Worm (Caenorhabditis elegans) whole organism, mixed stage, embryonic: ENCODE results near the gene acox-1.6.

Experiments used
- M03D4.4 ChIP-seq: sonication (generic microtip); optimal IDR thresholded peaks from 2 replicates; lab custom pipeline; 2017; ENCODE audit warnings: mild to moderate bottlenecking, missing genetic modification characterization, missing compliant biosample characterization
- bed-3 ChIP-seq: fragments of 200-800 bp; sonication (Bioruptor generic); optimal IDR thresholded peaks from 3 replicates; lab custom pipeline; 2018; ENCODE audit warnings: mild to moderate bottlenecking, missing genetic modification characterization, moderate library complexity, missing compliant biosample characterization
- blmp-1 ChIP-seq: fragments of 150-350 bp; optimal IDR thresholded peaks from 2 replicates; lab custom pipeline; 2014; ENCODE audit warnings: missing biosample characterization, missing genetic modification characterization
- ceh-39 ChIP-seq: fragments of 150-350 bp; optimal IDR thresholded peaks from 2 replicates; lab custom pipeline; 2014; ENCODE audit warnings: missing biosample characterization, missing genetic modification characterization
- ceh-43 ChIP-seq: fragments of 200-800 bp; sonication (Bioruptor generic); optimal IDR thresholded peaks from 2 replicates; lab custom pipeline; 2018; ENCODE audit warnings: mild to moderate bottlenecking, missing genetic modification characterization, moderate library complexity, missing compliant biosample characterization
- ceh-83 ChIP-seq: fragments of 200-800 bp; sonication (Bioruptor generic); optimal IDR thresholded peaks from 2 replicates; lab custom pipeline; 2018; ENCODE audit warnings: mild to moderate bottlenecking, missing genetic modification characterization, missing compliant biosample characterization
- ces-1 ChIP-seq: fragments of 150-350 bp; optimal IDR thresholded peaks from 2 replicates; lab custom pipeline; 2014; ENCODE audit warnings: missing biosample characterization, missing genetic modification reagents, missing genetic modification characterization
- cnd-1 ChIP-seq: fragments of 200-800 bp; sonication (Bioruptor generic); optimal IDR thresholded peaks from 2 replicates; lab custom pipeline; 2018; ENCODE audit warnings: mild to moderate bottlenecking, missing genetic modification characterization, missing compliant biosample characterization
- drap-1 ChIP-seq: fragments of 200-800 bp; sonication (Bioruptor generic); optimal IDR thresholded peaks from 3 replicates; lab custom pipeline; 2018; ENCODE audit warnings: mild to moderate bottlenecking, missing genetic modification characterization, missing compliant biosample characterization
- elt-1 ChIP-seq: sonication (generic microtip); optimal IDR thresholded peaks from 2 replicates; lab custom pipeline; 2017; ENCODE audit warnings: missing genetic modification characterization, mild to moderate bottlenecking, missing compliant biosample characterization, antibody characterized with exemption, moderate library complexity, borderline replicate concordance; ENCODE audit not compliant: insufficient read depth
- elt-3 ChIP-seq: fragments of 150-350 bp; optimal IDR thresholded peaks from 2 replicates; lab custom pipeline; 2014; ENCODE audit warnings: missing biosample characterization, missing genetic modification characterization
- flh-1 ChIP-seq: fragments of 200-800 bp; sonication (Bioruptor generic); optimal IDR thresholded peaks from 2 replicates; lab custom pipeline; 2018; ENCODE audit warnings: mild to moderate bottlenecking, missing genetic modification characterization, moderate library complexity, missing compliant biosample characterization
- ham-2 ChIP-seq: fragments of 200-800 bp; sonication (Bioruptor generic); optimal IDR thresholded peaks from 2 replicates; lab custom pipeline; 2018; ENCODE audit warnings: mild to moderate bottlenecking, missing genetic modification characterization, missing compliant biosample characterization
- hlh-1 ChIP-seq: fragments of 150-350 bp; optimal IDR thresholded peaks from 2 replicates; lab custom pipeline; 2014; ENCODE audit warnings: missing biosample characterization, missing genetic modification reagents, missing genetic modification characterization
- lin-13 ChIP-seq: fragments of 150-350 bp; optimal IDR thresholded peaks from 2 replicates; lab custom pipeline; 2014; ENCODE audit warnings: missing biosample characterization, missing genetic modification characterization
- lsy-2 ChIP-seq: fragments of 150-350 bp; optimal IDR thresholded peaks from 2 replicates; lab custom pipeline; 2014; ENCODE audit warnings: missing biosample characterization, missing genetic modification characterization
- mab-5 ChIP-seq: fragments of 150-350 bp; optimal IDR thresholded peaks from 2 replicates; lab custom pipeline; 2014; ENCODE audit warnings: missing biosample characterization, missing genetic modification characterization
- mep-1 ChIP-seq: fragments of 150-350 bp; optimal IDR thresholded peaks from 2 replicates; lab custom pipeline; 2017; ENCODE audit warnings: missing biosample characterization, missing genetic modification reagents, missing genetic modification characterization, inconsistent platforms
- mls-2 ChIP-seq: sonication (generic microtip); optimal IDR thresholded peaks from 2 replicates; lab custom pipeline; 2016; ENCODE audit warnings: mild to moderate bottlenecking, missing genetic modification characterization, moderate library complexity, missing compliant biosample characterization
- nhr-12 ChIP-seq: fragments of 150-350 bp; optimal IDR thresholded peaks from 2 replicates; lab custom pipeline; 2014; ENCODE audit warnings: missing biosample characterization, missing genetic modification characterization
- nhr-2 ChIP-seq: fragments of 150-350 bp; optimal IDR thresholded peaks from 2 replicates; lab custom pipeline; 2014; ENCODE audit warnings: missing biosample characterization, missing genetic modification characterization
- nhr-237 ChIP-seq: fragments of 150-350 bp; optimal IDR thresholded peaks from 2 replicates; lab custom pipeline; 2014; ENCODE audit warnings: missing biosample characterization, missing genetic modification characterization
- nhr-28 ChIP-seq: fragments of 150-350 bp; optimal IDR thresholded peaks from 2 replicates; lab custom pipeline; 2014; ENCODE audit warnings: missing biosample characterization, missing genetic modification characterization
- nhr-76 ChIP-seq: sonication (generic microtip); optimal IDR thresholded peaks from 2 replicates; lab custom pipeline; 2017; ENCODE audit warnings: missing biosample characterization, missing genetic modification characterization
- pha-4 ChIP-seq: fragments of 150-350 bp; optimal IDR thresholded peaks from 2 replicates; lab custom pipeline; 2018; ENCODE audit warnings: missing biosample characterization, missing genetic modification reagents, missing genetic modification characterization
- sem-2 ChIP-seq: fragments of 200-800 bp; sonication (Bioruptor generic); optimal IDR thresholded peaks from 2 replicates; lab custom pipeline; 2018; ENCODE audit warnings: mild to moderate bottlenecking, missing genetic modification characterization, missing compliant biosample characterization
- snpc-4 ChIP-seq: fragments of 150-350 bp; optimal IDR thresholded peaks from 2 replicates; lab custom pipeline; 2014; ENCODE audit warnings: missing biosample characterization, missing genetic modification characterization
- sptf-1 ChIP-seq: sonication (generic microtip); optimal IDR thresholded peaks from 2 replicates; lab custom pipeline; 2017; ENCODE audit warnings: mild to moderate bottlenecking, missing genetic modification characterization, moderate library complexity, missing compliant biosample characterization
- tbx-8 ChIP-seq: fragments of 200-800 bp; sonication (Bioruptor generic); optimal IDR thresholded peaks from 2 replicates; lab custom pipeline; 2018; ENCODE audit warnings: mild to moderate bottlenecking, missing genetic modification characterization, moderate library complexity, missing compliant biosample characterization
- unc-120 ChIP-seq: sonication (generic microtip); optimal IDR thresholded peaks from 2 replicates; lab custom pipeline; 2017; ENCODE audit warnings: missing genetic modification characterization, missing compliant biosample characterization; ENCODE audit not compliant: poor library complexity, severe bottlenecking
- unc-39 ChIP-seq: fragments of 150-350 bp; optimal IDR thresholded peaks from 2 replicates; lab custom pipeline; 2014; ENCODE audit warnings: missing biosample characterization, missing genetic modification characterization
- unc-62 ChIP-seq: fragments of 150-350 bp; optimal IDR thresholded peaks from 2 replicates; lab custom pipeline; 2014; ENCODE audit warnings: missing biosample characterization, missing genetic modification reagents, missing genetic modification characterization
- zip-8 ChIP-seq: fragments of 150-350 bp; optimal IDR thresholded peaks from 2 replicates; lab custom pipeline; 2014; ENCODE audit warnings: missing biosample characterization, missing genetic modification characterization

Gene acox-1.6

ce11 chrX:15838496-15838948 is at the start of gene acox-1.6:
Gene acox-1.6, minus strand, starts transcription at chrX:15838546.
- TF ChIP-seq ces-1 (GFP tag; lab: Kevin White, UChicago) (no peak), zip-8 (tag; lab: Kevin White, UChicago) (no peak), unc-62 (no peak), hlh-1 (tag; lab: Kevin White, UChicago) (no peak), nhr-237 (tag; lab: Kevin White, UChicago) (no peak), nhr-76 (tag; lab: Kevin White, UChicago) (no peak), sptf-1 (tag; lab: Kevin White, UChicago) (no peak), lin-13 (tag; lab: Kevin White, UChicago) (no peak), unc-39 (tag; lab: Kevin White, UChicago) (no peak), bed-3 (GFP tag; lab: Kevin White, UChicago) (no peak), snpc-4 (tag; lab: Kevin White, UChicago) (no peak), tbx-8 (GFP tag; lab: Kevin White, UChicago) (no peak), pha-4 (tag; lab: Kevin White, UChicago) (no peak), nhr-28 (no peak), cnd-1 (no peak), nhr-12 (tag; lab: Kevin White, UChicago) (no peak), ceh-39 (tag; lab: Kevin White, UChicago) (no peak), unc-120 (no peak)

- no peak for TF ChIP-seq lin-13 (tag; lab: Kevin White, UChicago)
- TF ChIP-seq nhr-76 (tag; lab: Kevin White, UChicago): no peak
- no peak for TF ChIP-seq mls-2 (tag; lab: Kevin White, UChicago)
- no peak for TF ChIP-seq bed-3 (GFP tag; lab: Kevin White, UChicago)
- TF ChIP-seq hlh-1 (tag; lab: Kevin White, UChicago): no peak
- TF ChIP-seq flh-1 (GFP tag; lab: Kevin White, UChicago): no peak
- no peak for TF ChIP-seq nhr-237 (tag; lab: Kevin White, UChicago)
- TF ChIP-seq elt-1 (tag; lab: Kevin White, UChicago): no peak
- no peak for TF ChIP-seq unc-39 (tag; lab: Kevin White, UChicago)
- no peak for TF ChIP-seq nhr-12 (tag; lab: Kevin White, UChicago)
- TF ChIP-seq ceh-39 (tag; lab: Kevin White, UChicago): no peak
- TF ChIP-seq lsy-2 (tag; lab: Kevin White, UChicago): no peak
- no peak for TF ChIP-seq M03D4.4 (tag; lab: Kevin White, UChicago)
- TF ChIP-seq ceh-83 (GFP tag; lab: Kevin White, UChicago): no peak
- TF ChIP-seq, all 35 proteins: peak for 0
These were observed 49.6 kb upstream of the acox-1.6 start for ce11 chrX:15887989-15888388.

ce11 chrX:15887495-15887894 is 49.1 kb upstream of the acox-1.6 start, which contains the start of gene F53H4.3:
Gene F53H4.3, minus strand, starts transcription at chrX:15887595.
- TF ChIP-seq hlh-1 (tag; lab: Kevin White, UChicago): no peak
- no peak for TF ChIP-seq pha-4 (tag; lab: Kevin White, UChicago)
- TF ChIP-seq ces-1 (GFP tag; lab: Kevin White, UChicago): no peak
- TF ChIP-seq lin-13 (tag; lab: Kevin White, UChicago): no peak
- TF ChIP-seq nhr-28: no peak
- no peak for TF ChIP-seq tbx-8 (GFP tag; lab: Kevin White, UChicago)
- TF ChIP-seq ceh-43 (GFP tag; lab: Kevin White, UChicago): no peak
- no peak for TF ChIP-seq sem-2 (GFP tag; lab: Kevin White, UChicago)
- no peak for TF ChIP-seq elt-1 (tag; lab: Kevin White, UChicago)
- TF ChIP-seq lsy-2 (tag; lab: Kevin White, UChicago): no peak
- no peak for TF ChIP-seq M03D4.4 (tag; lab: Kevin White, UChicago)
- no peak for TF ChIP-seq unc-120
- TF ChIP-seq elt-3 (tag; lab: Kevin White, UChicago): no peak
- TF ChIP-seq, all 35 proteins: peak for 0

- TF ChIP-seq ham-2: no peak
- no peak for TF ChIP-seq lsy-2 (tag; lab: Kevin White, UChicago)
- TF ChIP-seq unc-39 (tag; lab: Kevin White, UChicago): no peak
- no peak for TF ChIP-seq blmp-1 (tag; lab: Kevin White, UChicago)
These were observed 46.1 kb upstream of the acox-1.6 start for ce11 chrX:15884478-15884877.

ce11 chrX:15881027-15881426 is 42.7 kb upstream of the acox-1.6 start:
- TF ChIP-seq ceh-39 (tag; lab: Kevin White, UChicago) (no peak), blmp-1 (tag; lab: Kevin White, UChicago) (no peak), zip-8 (tag; lab: Kevin White, UChicago) (no peak), cnd-1 (no peak), ces-1 (GFP tag; lab: Kevin White, UChicago) (no peak), M03D4.4 (tag; lab: Kevin White, UChicago) (peak; percentile 16), unc-39 (tag; lab: Kevin White, UChicago) (no peak), mab-5 (tag; lab: Kevin White, UChicago) (no peak), ham-2 (peak; percentile 53), unc-62 (no peak), lin-13 (tag; lab: Kevin White, UChicago) (no peak), pha-4 (tag; lab: Kevin White, UChicago) (peak; percentile 22), snpc-4 (tag; lab: Kevin White, UChicago) (no peak), flh-1 (GFP tag; lab: Kevin White, UChicago) (no peak), tbx-8 (GFP tag; lab: Kevin White, UChicago) (no peak), hlh-1 (tag; lab: Kevin White, UChicago) (no peak), ceh-83 (GFP tag; lab: Kevin White, UChicago) (no peak), nhr-12 (tag; lab: Kevin White, UChicago) (no peak), lsy-2 (tag; lab: Kevin White, UChicago) (no peak), sptf-1 (tag; lab: Kevin White, UChicago) (peak; percentile 8), elt-3 (tag; lab: Kevin White, UChicago) (no peak), nhr-28 (no peak), elt-1 (tag; lab: Kevin White, UChicago) (no peak), ceh-43 (GFP tag; lab: Kevin White, UChicago) (no peak), drap-1 (GFP tag; lab: Kevin White, UChicago) (no peak), nhr-2 (tag; lab: Kevin White, UChicago) (no peak), mep-1 (tag; lab: Kevin White, UChicago) (no peak), nhr-237 (tag; lab: Kevin White, UChicago) (no peak), sem-2 (GFP tag; lab: Kevin White, UChicago) (no peak), bed-3 (GFP tag; lab: Kevin White, UChicago) (no peak)
